Worm (Caenorhabditis elegans): Measurements from ENCODE around the gene srx-130.

Gene srx-130

DNA sequence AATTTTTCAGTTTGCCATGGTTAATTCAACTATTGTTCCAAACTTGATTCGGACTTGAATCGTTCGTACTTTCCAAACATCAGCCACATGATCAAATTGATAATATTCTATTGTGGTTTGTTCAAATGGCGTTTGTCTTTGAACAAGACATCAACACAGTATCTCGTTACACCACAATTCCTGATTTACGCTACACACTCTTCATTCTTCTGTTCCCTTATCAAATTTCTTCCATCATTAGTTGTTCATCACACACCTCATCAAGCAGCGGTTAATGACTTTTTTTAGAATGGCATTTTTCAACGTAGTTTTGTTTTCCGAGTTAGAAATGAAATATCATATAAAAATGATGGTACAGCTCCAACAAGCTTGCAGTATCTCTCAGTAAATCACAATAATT lies 35.0 kb downstream of the srx-130 start (continued):
- no peak for TF ChIP-seq arid-1 (GFP tag; conservative IDR thresholded peaks at IDR 0.05)
- peak; percentile 80 for TF ChIP-seq hlh-11 (tag; optimal IDR thresholded peaks at IDR 0.05)
- no peak for TF ChIP-seq R02D3.7 (tag; optimal IDR thresholded peaks at IDR 0.05)
- TF ChIP-seq ztf-11 (tag; optimal IDR thresholded peaks at IDR 0.05), result no peak
- TF ChIP-seq dmd-9 (GFP tag; IDR thresholded peaks at IDR 0.05), result no peak
- peak; percentile 12; the same call in 1 of the 2 replicates for TF ChIP-seq ceh-20 (GFP tag; IDR thresholded peaks at IDR 0.05)
- TF ChIP-seq F10B5.3 (tag; optimal IDR thresholded peaks at IDR 0.05), result no peak
- no peak for TF ChIP-seq egl-43 (GFP tag; IDR thresholded peaks at IDR 0.05)
- no peak for TF ChIP-seq nhr-42 (GFP tag; IDR thresholded peaks at IDR 0.05)
- TF ChIP-seq daf-16 (GFP tag; optimal IDR thresholded peaks at IDR 0.05), result no peak
- TF ChIP-seq daf-16 (tag; optimal IDR thresholded peaks at IDR 0.05), result peak; percentile 91
- TF ChIP-seq pqm-1 (tag; optimal IDR thresholded peaks at IDR 0.05), result peak; percentile 61
- TF ChIP-seq ceh-44 (GFP tag; IDR thresholded peaks at IDR 0.05), result no peak
- TF ChIP-seq lin-13 (GFP tag; optimal IDR thresholded peaks at IDR 0.05), result peak; percentile 7
- TF ChIP-seq mdl-1 (tag; optimal IDR thresholded peaks at IDR 0.05), result peak in 1 of 2 experiments; percentile 71
- peak; percentile 95 for TF ChIP-seq nhr-28 (tag; optimal IDR thresholded peaks at IDR 0.05)
- no peak for TF ChIP-seq snpc-4 (tag; optimal IDR thresholded peaks at IDR 0.05)
- peak; percentile 65 for TF ChIP-seq nhr-77 (tag; optimal IDR thresholded peaks at IDR 0.05)
- TF ChIP-seq mxl-3 (GFP tag; optimal IDR thresholded peaks at IDR 0.05), result peak; percentile 53
- TF ChIP-seq F44E2.7 (GFP tag; IDR thresholded peaks at IDR 0.05), result no peak
- TF ChIP-seq unc-62 (GFP tag; optimal IDR thresholded peaks at IDR 0.05 in 1 of 2), result peak in 1 of 2 experiments; percentile 98
- no peak for TF ChIP-seq unc-62 (tag; optimal IDR thresholded peaks at IDR 0.05)
- TF ChIP-seq zfp-3 (GFP tag; conservative IDR thresholded peaks at IDR 0.05), result no peak
- TF ChIP-seq lir-3 (tag; optimal IDR thresholded peaks at IDR 0.05), result no peak
- TF ChIP-seq dmd-6 (GFP tag; IDR thresholded peaks at IDR 0.05), result peak; percentile 82
- TF ChIP-seq ZK546.5 (tag; optimal IDR thresholded peaks at IDR 0.05), result no peak
- TF ChIP-seq nhr-111 (GFP tag; optimal IDR thresholded peaks at IDR 0.05), result no peak
- TF ChIP-seq Y75B8A.6 (GFP tag; IDR thresholded peaks at IDR 0.05), result no peak
- TF ChIP-seq hmg-1.1 (GFP tag; IDR thresholded peaks at IDR 0.05), result no peak
- peak; percentile 24 for TF ChIP-seq mes-2 (tag; optimal IDR thresholded peaks at IDR 0.05; ENCODE audit: poor library complexity, severe bottlenecking)
- peak; percentile 88 for TF ChIP-seq dve-1 (tag; optimal IDR thresholded peaks at IDR 0.05; ENCODE audit: insufficient read depth)
- TF ChIP-seq nhr-48 (tag; optimal IDR thresholded peaks at IDR 0.05), result peak; percentile 28

DNA sequence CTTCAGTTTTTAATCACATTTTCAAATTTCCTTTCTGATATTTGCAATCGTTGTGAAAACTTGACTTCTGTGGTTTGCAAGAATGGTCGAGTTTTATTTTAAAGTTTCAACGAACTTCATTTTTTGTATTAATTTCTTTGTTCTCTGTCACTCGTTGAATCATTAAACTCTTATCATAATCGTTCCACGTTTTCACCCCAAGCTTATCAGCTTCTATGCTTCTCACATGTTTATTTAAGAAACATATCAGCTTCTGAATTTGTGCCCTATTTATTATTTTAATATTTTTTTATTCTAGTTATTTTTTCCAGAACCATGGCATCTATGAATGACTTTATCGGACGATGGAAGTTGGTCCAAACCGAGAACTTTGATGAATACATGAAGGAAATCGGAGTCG lies 36.0 kb downstream of the srx-130 start, which contains the start of gene lbp-7:
TSS of gene lbp-7 (plus strand) at position 312 of the 400 bp plus-strand sequence.
- TF ChIP-seq nhr-28 (tag; optimal IDR thresholded peaks at IDR 0.05), result peak; percentile 63
- TF ChIP-seq nhr-77 (tag; optimal IDR thresholded peaks at IDR 0.05), result peak; percentile 5
- no peak for TF ChIP-seq nhr-42 (GFP tag; IDR thresholded peaks at IDR 0.05)
- TF ChIP-seq hlh-11 (tag; optimal IDR thresholded peaks at IDR 0.05), result peak; percentile 55
- peak; percentile 49 for TF ChIP-seq dve-1 (tag; optimal IDR thresholded peaks at IDR 0.05; ENCODE audit: insufficient read depth)
- TF ChIP-seq tra-1 (GFP tag; IDR thresholded peaks at IDR 0.05), result 0 out of 2 replicates have a peak, but pooled peaks have one; percentile 25
- peak; percentile 62; the same call in 1 of the 2 replicates for TF ChIP-seq php-3 (GFP tag; IDR thresholded peaks at IDR 0.05)
- TF ChIP-seq pqm-1 (tag; optimal IDR thresholded peaks at IDR 0.05), result peak; percentile 70
- TF ChIP-seq aly-2 (tag; optimal IDR thresholded peaks at IDR 0.05), result no peak
- TF ChIP-seq nhr-6 (tag; optimal IDR thresholded peaks at IDR 0.05), result peak; percentile 31
- peak; percentile 31 for TF ChIP-seq aha-1 (tag)
- peak; percentile 81 for TF ChIP-seq dmd-6 (GFP tag; IDR thresholded peaks at IDR 0.05)
- no peak for TF ChIP-seq dmd-8 (GFP tag; IDR thresholded peaks at IDR 0.05)
- peak in 1 of 2 experiments; percentile 39 for TF ChIP-seq unc-62 (GFP tag; optimal IDR thresholded peaks at IDR 0.05 in 1 of 2)
- TF ChIP-seq unc-62 (tag; optimal IDR thresholded peaks at IDR 0.05), result no peak
- TF ChIP-seq daf-16 (GFP tag; optimal IDR thresholded peaks at IDR 0.05), result no peak
- TF ChIP-seq daf-16 (tag; optimal IDR thresholded peaks at IDR 0.05), result peak; percentile 79

DNA sequence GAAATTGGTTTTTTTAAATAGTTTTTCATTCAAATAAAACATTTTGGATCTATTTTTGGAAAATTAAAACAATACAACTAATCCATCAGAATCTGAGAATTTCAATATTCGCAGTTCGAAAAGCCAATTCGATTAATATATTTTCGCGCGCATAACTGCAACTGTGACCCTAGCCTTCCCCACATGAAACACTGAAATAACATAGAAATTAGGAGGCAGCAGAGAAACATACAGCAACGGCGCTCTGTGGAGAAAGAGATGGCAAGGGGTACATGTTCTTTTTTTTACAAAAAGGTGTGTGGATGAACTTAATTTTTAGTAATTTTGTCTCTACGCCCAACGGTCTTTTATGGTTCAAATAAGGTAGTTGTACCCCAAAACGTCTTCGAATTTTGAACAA lies 36.9 kb downstream of the srx-130 start:
- TF ChIP-seq dve-1 (tag; optimal IDR thresholded peaks at IDR 0.05; ENCODE audit: insufficient read depth) (peak; percentile 1), dpl-1 (GFP tag; optimal IDR thresholded peaks at IDR 0.05) (peak; percentile 19), nhr-48 (tag; optimal IDR thresholded peaks at IDR 0.05) (no peak), F44E2.7 (GFP tag; IDR thresholded peaks at IDR 0.05) (no peak), nhr-28 (tag; optimal IDR thresholded peaks at IDR 0.05) (peak; percentile 2), hlh-30 (tag; optimal IDR thresholded peaks at IDR 0.05; ENCODE audit: insufficient read depth) (peak; percentile 30), nhr-6 (tag; optimal IDR thresholded peaks at IDR 0.05) (peak; percentile 20), daf-16 (GFP tag; optimal IDR thresholded peaks at IDR 0.05) (no peak), daf-16 (tag; optimal IDR thresholded peaks at IDR 0.05) (peak; percentile 22)

Data from whole organism, L4 larva.